Worm (Caenorhabditis elegans) whole organism, L4 larva: ENCODE measurements around the gene mlt-9.
A peak's percentile ranks its signal among the peaks of the same experiment; 100 is the strongest.

Experiments used
- F37D6.2 ChIP-seq: sonication (generic microtip); optimal IDR thresholded peaks from 2 replicates; lab custom pipeline; 2016; ENCODE audit warnings: mild to moderate bottlenecking, missing genetic modification characterization, missing compliant biosample characterization
- F44E2.7 ChIP-seq: fragments of 200-800 bp; sonication (Bioruptor generic); IDR thresholded peaks from 2 replicates; pipeline ENCODE4 v2.1.2; 2022; ENCODE audit warnings: missing genetic modification characterization, missing compliant biosample characterization
- R02D3.7 ChIP-seq: fragments of 150-350 bp; sonication (generic microtip); optimal IDR thresholded peaks from 3 replicates; lab custom pipeline; 2014; ENCODE audit warnings: missing biosample characterization, missing genetic modification characterization
- T20F7.1 ChIP-seq: fragments of 200-800 bp; sonication (Bioruptor generic); optimal IDR thresholded peaks from 2 replicates; lab custom pipeline; 2018; ENCODE audit warnings: mild to moderate bottlenecking, missing genetic modification characterization, missing compliant biosample characterization
- T26A8.4 ChIP-seq: fragments of 200-800 bp; sonication (Bioruptor generic); IDR thresholded peaks from 2 replicates; pipeline ENCODE4 v1.3.6; 2022; ENCODE audit warnings: missing genetic modification characterization, missing compliant biosample characterization
- Y105C5A.15 ChIP-seq: fragments of 200-800 bp; sonication (Bioruptor generic); IDR thresholded peaks from 2 replicates; pipeline ENCODE4 v1.3.6; 2022; ENCODE audit warnings: missing genetic modification characterization, missing compliant biosample characterization
- Y48G9A.11 ChIP-seq: fragments of 200-800 bp; sonication (Bioruptor generic); IDR thresholded peaks from 2 replicates; pipeline ENCODE4 v1.3.6; 2022; ENCODE audit warnings: missing genetic modification reagents, missing genetic modification characterization, missing compliant biosample characterization
- Y75B8A.6 ChIP-seq: fragments of 200-800 bp; sonication (Bioruptor generic); IDR thresholded peaks from 2 replicates; pipeline ENCODE4 v1.3.6; 2022; ENCODE audit warnings: missing genetic modification reagents, missing genetic modification characterization, missing compliant biosample characterization
- ZK337.2 ChIP-seq: fragments of 200-800 bp; sonication (Bioruptor generic); IDR thresholded peaks from 2 replicates; pipeline ENCODE4 v1.3.6; 2022; ENCODE audit warnings: missing genetic modification reagents, missing genetic modification characterization, missing compliant biosample characterization
- ZK546.5 ChIP-seq, 2 experiments: sonication (generic microtip); optimal IDR thresholded peaks; 2 replicates each; lab custom pipeline; 2017; ENCODE audit warnings: missing biosample characterization in 2 of 2, missing genetic modification characterization in 2 of 2
- aha-1 ChIP-seq: fragments of 150-350 bp; peaks from one replicate; lab custom pipeline; 2014; ENCODE audit warnings: missing biosample characterization, missing genetic modification characterization
- aly-2 ChIP-seq: sonication (generic microtip); optimal IDR thresholded peaks from 2 replicates; lab custom pipeline; 2018; ENCODE audit warnings: missing biosample characterization, missing genetic modification characterization
- arid-1 ChIP-seq: fragments of 200-800 bp; sonication (Bioruptor generic); conservative IDR thresholded peaks from 2 replicates; pipeline ENCODE4 v1.3.6; 2022; ENCODE audit warnings: missing genetic modification reagents, missing genetic modification characterization, missing compliant biosample characterization
- ceh-28 ChIP-seq: fragments of 150-350 bp; optimal IDR thresholded peaks from 2 replicates; lab custom pipeline; 2014; ENCODE audit warnings: missing biosample characterization, missing genetic modification reagents, missing genetic modification characterization
- ceh-44 ChIP-seq: fragments of 200-800 bp; sonication (Bioruptor generic); IDR thresholded peaks from 2 replicates; pipeline ENCODE4 v1.3.6; 2022; ENCODE audit warnings: missing genetic modification reagents, missing genetic modification characterization, missing compliant biosample characterization
- ceh-82 ChIP-seq: sonication (generic microtip); optimal IDR thresholded peaks from 2 replicates; lab custom pipeline; 2017; ENCODE audit warnings: missing biosample characterization, missing genetic modification characterization
- cey-2 ChIP-seq: sonication (generic microtip); optimal IDR thresholded peaks from 3 replicates; lab custom pipeline; 2017; ENCODE audit warnings: missing genetic modification characterization, mild to moderate bottlenecking, missing compliant biosample characterization, antibody characterized with exemption, borderline replicate concordance; ENCODE audit not compliant: insufficient read depth
- daf-12 ChIP-seq: fragments of 150-350 bp; optimal IDR thresholded peaks from 2 replicates; lab custom pipeline; 2014; ENCODE audit warnings: missing biosample characterization, missing genetic modification reagents, missing genetic modification characterization
- daf-16 ChIP-seq, 3 experiments: sonication (generic microtip); optimal IDR thresholded peaks; 2 replicates each; lab custom pipeline; 2016 to 2017; ENCODE audit warnings: missing genetic modification characterization in 3 of 3, missing genetic modification reagents in 3 of 3, mild to moderate bottlenecking in 2 of 3, missing compliant biosample characterization in 2 of 3, missing biosample characterization in 1 of 3, moderate library complexity in 1 of 3
- daf-8 ChIP-seq: fragments of 200-800 bp; sonication (Bioruptor generic); IDR thresholded peaks from 2 replicates; pipeline ENCODE4 v1.3.6; 2022; ENCODE audit warnings: missing genetic modification characterization, missing compliant biosample characterization
- duxl-1 ChIP-seq: sonication (generic microtip); optimal IDR thresholded peaks from 2 replicates; lab custom pipeline; 2016; ENCODE audit warnings: mild to moderate bottlenecking, missing genetic modification characterization, moderate library complexity, missing compliant biosample characterization; ENCODE audit not compliant: poor library complexity
- dve-1 ChIP-seq: sonication (generic microtip); optimal IDR thresholded peaks from 2 replicates; lab custom pipeline; 2017; ENCODE audit warnings: antibody characterized with exemption, mild to moderate bottlenecking, missing genetic modification characterization, missing compliant biosample characterization; ENCODE audit not compliant: insufficient read depth
- fos-1 ChIP-seq: fragments of 150-350 bp; optimal IDR thresholded peaks from 2 replicates; lab custom pipeline; 2014; ENCODE audit warnings: missing biosample characterization, missing genetic modification characterization
- hlh-11 ChIP-seq: fragments of 200-800 bp; sonication (Bioruptor generic); optimal IDR thresholded peaks from 2 replicates; lab custom pipeline; 2018; ENCODE audit warnings: mild to moderate bottlenecking, missing genetic modification characterization, missing compliant biosample characterization
- lin-1 ChIP-seq: fragments of 200-800 bp; sonication (Bioruptor generic); IDR thresholded peaks from 2 replicates; pipeline ENCODE4 v1.3.6; 2022; ENCODE audit warnings: missing genetic modification reagents, missing genetic modification characterization, missing compliant biosample characterization
- lin-13 ChIP-seq: fragments of 150-350 bp; optimal IDR thresholded peaks from 2 replicates; lab custom pipeline; 2014; ENCODE audit warnings: missing biosample characterization, missing genetic modification reagents, missing genetic modification characterization
- lin-29 ChIP-seq: fragments of 200-800 bp; sonication (Bioruptor generic); IDR thresholded peaks from 2 replicates; pipeline ENCODE4 v1.3.6; 2022; ENCODE audit warnings: missing genetic modification reagents, missing genetic modification characterization, missing compliant biosample characterization
- lin-38 ChIP-seq: fragments of 200-800 bp; sonication (Bioruptor generic); IDR thresholded peaks from 2 replicates; pipeline ENCODE4 v1.3.6; 2022; ENCODE audit warnings: missing genetic modification reagents, missing genetic modification characterization, missing compliant biosample characterization
- lir-3 ChIP-seq: sonication (generic microtip); optimal IDR thresholded peaks from 2 replicates; lab custom pipeline; 2016; ENCODE audit warnings: mild to moderate bottlenecking, missing genetic modification characterization, missing compliant biosample characterization
- madf-5 ChIP-seq, 2 experiments: fragments of 200-800 bp; sonication (Bioruptor generic); IDR thresholded peaks; 2 replicates each; pipeline ENCODE4 v1.3.6; 2022; ENCODE audit warnings: missing compliant biosample characterization in 2 of 2, missing genetic modification characterization in 2 of 2
- mxl-2 ChIP-seq: fragments of 200-800 bp; sonication (Bioruptor generic); conservative IDR thresholded peaks from 2 replicates; pipeline ENCODE4 v1.3.6; 2022; ENCODE audit warnings: missing genetic modification reagents, missing genetic modification characterization, missing compliant biosample characterization
- nhr-11 ChIP-seq: fragments of 150-350 bp; optimal IDR thresholded peaks from 2 replicates; lab custom pipeline; 2014; ENCODE audit warnings: missing biosample characterization, missing genetic modification characterization
- nhr-111 ChIP-seq: fragments of 200-800 bp; sonication (Bioruptor generic); optimal IDR thresholded peaks from 2 replicates; lab custom pipeline; 2018; ENCODE audit warnings: mild to moderate bottlenecking, missing genetic modification characterization, missing compliant biosample characterization
- nhr-25 ChIP-seq: sonication (generic microtip); optimal IDR thresholded peaks from 2 replicates; lab custom pipeline; 2017; ENCODE audit warnings: missing genetic modification characterization, mild to moderate bottlenecking, missing compliant biosample characterization, antibody characterized with exemption, moderate library complexity, borderline replicate concordance; ENCODE audit not compliant: insufficient read depth
- nhr-42 ChIP-seq: fragments of 200-800 bp; sonication (Bioruptor generic); IDR thresholded peaks from 2 replicates; pipeline ENCODE4 v1.3.6; 2022; ENCODE audit warnings: missing genetic modification characterization, missing compliant biosample characterization
- nhr-48 ChIP-seq: sonication (generic microtip); optimal IDR thresholded peaks from 2 replicates; lab custom pipeline; 2016; ENCODE audit warnings: mild to moderate bottlenecking, missing genetic modification characterization, missing compliant biosample characterization
- nhr-6 ChIP-seq: fragments of 150-350 bp; optimal IDR thresholded peaks from 2 replicates; lab custom pipeline; 2014; ENCODE audit warnings: missing biosample characterization, missing genetic modification characterization
- nhr-76 ChIP-seq: fragments of 150-350 bp; optimal IDR thresholded peaks from 2 replicates; lab custom pipeline; 2014; ENCODE audit warnings: missing biosample characterization, missing genetic modification characterization
- nhr-77 ChIP-seq: fragments of 150-350 bp; optimal IDR thresholded peaks from 2 replicates; lab custom pipeline; 2014; ENCODE audit warnings: missing biosample characterization, missing genetic modification characterization
- rbr-2 ChIP-seq: sonication (generic microtip); optimal IDR thresholded peaks from 2 replicates; lab custom pipeline; 2016; ENCODE audit warnings: missing genotype, missing genetic modification characterization, missing compliant biosample characterization
- saeg-2 ChIP-seq: fragments of 200-800 bp; sonication (Bioruptor generic); IDR thresholded peaks from 2 replicates; pipeline ENCODE4 v1.3.6; 2022; ENCODE audit warnings: missing genetic modification reagents, missing genetic modification characterization, missing compliant biosample characterization
- skn-1 ChIP-seq: fragments of 150-350 bp; optimal IDR thresholded peaks from 2 replicates; lab custom pipeline; 2014; ENCODE audit warnings: missing biosample characterization, missing genetic modification characterization
- snpc-1.2 ChIP-seq: fragments of 200-800 bp; sonication (Bioruptor generic); IDR thresholded peaks from 2 replicates; pipeline ENCODE4 v1.3.6; 2022; ENCODE audit warnings: missing genetic modification reagents, missing genetic modification characterization, missing compliant biosample characterization
- snpc-4 ChIP-seq: fragments of 150-350 bp; optimal IDR thresholded peaks from 2 replicates; lab custom pipeline; 2014; ENCODE audit warnings: missing biosample characterization, missing genetic modification characterization
- unc-62 ChIP-seq, 3 experiments: fragments of 150-350 bp in 1 of 3; sonication (generic microtip); optimal IDR thresholded peaks in 2 of 3; peaks in 1 of 3; 1 replicate in 1 of 3; 2 replicates in 2 of 3; lab custom pipeline; 2014 to 2017; ENCODE audit warnings: missing biosample characterization in 3 of 3, missing genetic modification characterization in 3 of 3, missing genetic modification reagents in 3 of 3, missing genotype in 1 of 3
- zip-11 ChIP-seq: fragments of 200-800 bp; sonication (Bioruptor generic); IDR thresholded peaks from 2 replicates; pipeline ENCODE4 v1.3.6; 2022; ENCODE audit warnings: missing genetic modification characterization, missing compliant biosample characterization
- ztf-11 ChIP-seq: fragments of 150-350 bp; optimal IDR thresholded peaks from 2 replicates; lab custom pipeline; 2014; ENCODE audit warnings: missing biosample characterization, missing genetic modification characterization
- ztf-7 ChIP-seq: fragments of 150-350 bp; optimal IDR thresholded peaks from 2 replicates; lab custom pipeline; 2014; ENCODE audit warnings: missing biosample characterization, missing genetic modification characterization

Gene mlt-9

DNA sequence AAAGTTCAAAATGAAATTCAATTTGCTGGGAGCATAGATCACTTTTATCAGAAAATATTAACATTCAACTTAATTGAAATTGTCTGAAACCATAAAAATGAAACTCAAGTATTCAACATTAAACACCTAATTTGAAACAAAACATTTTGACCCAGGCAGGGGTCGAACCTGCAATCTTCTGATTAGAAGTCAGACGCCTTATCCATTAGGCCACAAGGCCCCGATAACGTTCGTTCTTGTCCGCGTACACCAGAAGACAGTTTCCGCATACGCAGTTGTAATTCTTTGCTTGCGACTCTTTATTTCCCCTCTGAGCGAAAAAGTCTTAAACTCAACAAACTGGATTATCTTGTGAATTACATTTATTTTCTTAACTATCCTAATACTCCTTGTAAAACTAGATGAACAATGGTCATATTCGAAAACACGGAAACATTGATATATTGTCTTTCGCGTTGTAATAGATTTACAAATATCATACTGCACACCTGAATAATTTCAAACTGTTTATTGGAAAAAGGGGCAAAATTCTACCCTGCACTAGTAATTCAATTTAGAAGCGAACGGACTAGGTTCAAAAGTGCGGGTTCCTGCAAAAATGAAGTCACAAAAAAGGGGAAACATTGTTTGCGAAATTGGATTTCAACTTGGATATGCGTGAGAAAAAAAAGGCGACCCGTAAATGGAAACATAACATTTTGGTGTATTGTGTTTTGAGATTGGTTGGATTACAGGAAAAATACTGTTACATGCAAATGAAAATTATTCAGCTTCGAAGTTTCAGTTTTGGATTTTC, 39.0 kb upstream of the mlt-9 start (continued):
- TF ChIP-seq daf-16 (GFP tag; optimal IDR thresholded peaks at IDR 0.05; lab: Kevin White, UChicago) (peak in 1 of 2 experiments; percentile 71), daf-16 (tag; optimal IDR thresholded peaks at IDR 0.05; lab: Kevin White, UChicago) (no peak), nhr-6 (tag; lab: Kevin White, UChicago) (no peak), snpc-4 (tag; lab: Kevin White, UChicago) (no peak), ZK546.5 (tag; optimal IDR thresholded peaks at IDR 0.05; lab: Kevin White, UChicago) (no peak), aha-1 (tag; lab: Kevin White, UChicago) (peak; percentile 91), ztf-11 (tag; lab: Kevin White, UChicago) (no peak), aly-2 (no peak), lin-13 (GFP tag; lab: Kevin White, UChicago) (peak; percentile 50), daf-8 (GFP tag; lab: Robert Waterston, UW) (no peak), F44E2.7 (no peak), unc-62 (GFP tag; optimal IDR thresholded peaks at IDR 0.05 in 1 of 2; lab: Kevin White, UChicago) (no peak), unc-62 (tag; optimal IDR thresholded peaks at IDR 0.05; lab: Kevin White, UChicago) (no peak), zip-11 (GFP tag; lab: Robert Waterston, UW) (no peak), duxl-1 (peak; percentile 70), nhr-42 (GFP tag; lab: Robert Waterston, UW) (no peak), ceh-82 (no peak), rbr-2 (tag; lab: Kevin White, UChicago) (no peak), fos-1 (tag; lab: Kevin White, UChicago) (no peak), Y105C5A.15 (GFP tag; lab: Robert Waterston, UW) (peak; percentile 62; the same call in 1 of the 2 replicates), mxl-2 (GFP tag; lab: Robert Waterston, UW) (peak; percentile 67; the same call in 1 of the 2 replicates), dve-1 (tag; lab: Kevin White, UChicago) (no peak), nhr-11 (tag; lab: Kevin White, UChicago) (no peak), lir-3 (tag; lab: Kevin White, UChicago) (no peak), cey-2 (no peak), T26A8.4 (GFP tag; lab: Robert Waterston, UW) (peak; percentile 55; the same call in 1 of the 2 replicates), lin-38 (no peak), ztf-7 (tag; lab: Kevin White, UChicago) (no peak), nhr-76 (tag; lab: Kevin White, UChicago) (no peak), madf-5 (GFP tag; IDR thresholded peaks at IDR 0.05; lab: Robert Waterston, UW) (0 out of 4 replicates have a peak, but pooled peaks of 1 of the 2 experiments have one; percentile 64), nhr-25 (tag; lab: Kevin White, UChicago) (no peak), ceh-44 (0 out of 2 replicates have a peak, but pooled peaks have one; percentile 21), nhr-77 (tag; lab: Kevin White, UChicago) (no peak), Y75B8A.6 (GFP tag; lab: Robert Waterston, UW) (no peak), arid-1 (GFP tag; lab: Robert Waterston, UW) (peak; percentile 83; the same call in 1 of the 2 replicates), lin-29 (no peak), nhr-48 (no peak), Y48G9A.11 (GFP tag; lab: Robert Waterston, UW) (peak; percentile 68), ceh-28 (no peak), snpc-1.2 (GFP tag; lab: Robert Waterston, UW) (peak; percentile 89), skn-1 (tag; lab: Kevin White, UChicago) (no peak), T20F7.1 (GFP tag; lab: Kevin White, UChicago) (no peak), R02D3.7 (no peak), daf-12 (tag; lab: Kevin White, UChicago) (no peak), ZK337.2 (GFP tag; lab: Robert Waterston, UW) (peak; percentile 48; the same call in 1 of the 2 replicates), saeg-2 (GFP tag; lab: Robert Waterston, UW) (no peak), hlh-11 (peak; percentile 40), lin-1 (GFP tag; lab: Robert Waterston, UW) (peak; percentile 55; the same call in 1 of the 2 replicates), F37D6.2 (tag; lab: Kevin White, UChicago) (no peak), nhr-111 (GFP tag; lab: Kevin White, UChicago) (peak; percentile 63)
